Fruit fly (Drosophila melanogaster) whole organism, embryonic: ENCODE measurements around the gene lectin-37Da.

Experiments
- CG11398 ChIP-seq: fragments of 200-800 bp; sonication (Bioruptor generic); optimal IDR thresholded peaks from 2 replicates; lab custom pipeline; 2016; ENCODE audit warnings: missing biosample characterization, missing genetic modification characterization
- CG12155 ChIP-seq: fragments of 200-800 bp; sonication (Bioruptor generic); optimal IDR thresholded peaks from 3 replicates; lab custom pipeline; 2016; ENCODE audit warnings: missing biosample characterization, missing genetic modification characterization
- CG16779 ChIP-seq: fragments of 200-800 bp; sonication (Bioruptor generic); IDR thresholded peaks from 2 replicates; pipeline ENCODE4 v1.3.6; 2022; ENCODE audit warnings: missing biosample characterization, missing genetic modification characterization
- CG3847 ChIP-seq: fragments of 200-800 bp; sonication (Bioruptor generic); IDR thresholded peaks from 2 replicates; pipeline ENCODE4 v1.3.6; 2022; ENCODE audit warnings: missing biosample characterization, missing genetic modification characterization
- CG9727 ChIP-seq: fragments of 200-800 bp; sonication (Bioruptor generic); optimal IDR thresholded peaks from 3 replicates; lab custom pipeline; 2017; ENCODE audit warnings: missing biosample characterization, mild to moderate bottlenecking, missing genetic modification characterization
- Dll ChIP-seq: fragments of 200-800 bp; sonication (Bioruptor generic); IDR thresholded peaks from 4 replicates; pipeline ENCODE4 v1.3.6; 2022; ENCODE audit warnings: missing biosample characterization, missing genetic modification characterization; ENCODE audit not compliant: partially characterized antibody
- Dref ChIP-seq: fragments of 200-800 bp; sonication (Bioruptor generic); IDR thresholded peaks from 2 replicates; pipeline ENCODE4 v1.3.6; 2022; ENCODE audit warnings: missing biosample characterization, missing genetic modification characterization
- Gug ChIP-seq: fragments of 200-800 bp; sonication (Bioruptor generic); IDR thresholded peaks from 4 replicates; pipeline ENCODE4 v1.3.6; 2022; ENCODE audit warnings: missing biosample characterization, missing genetic modification characterization
- H2.0 ChIP-seq: fragments of 200-800 bp; sonication (Bioruptor generic); IDR thresholded peaks from 2 replicates; pipeline ENCODE4 v1.3.6; 2022; ENCODE audit warnings: missing biosample characterization, missing genetic modification characterization
- Hsf ChIP-seq: fragments of 200-800 bp; sonication (Bioruptor generic); optimal IDR thresholded peaks from 3 replicates; lab custom pipeline; 2016; ENCODE audit warnings: missing biosample characterization, missing genetic modification characterization
- Sry-β ChIP-seq: fragments of 200-800 bp; sonication (Bioruptor generic); optimal IDR thresholded peaks from 2 replicates; lab custom pipeline; 2018; ENCODE audit warnings: missing biosample characterization, mild to moderate bottlenecking, missing genetic modification characterization, moderate library complexity
- esg ChIP-seq: fragments of 200-800 bp; sonication (Bioruptor generic); conservative IDR thresholded peaks from 2 replicates; pipeline ENCODE4 v1.3.6; 2022; ENCODE audit warnings: missing biosample characterization, missing genetic modification characterization
- hkb ChIP-seq, 2 experiments: fragments of 200-800 bp in 1 of 2; fragments of >200 bp in 1 of 2; sonication (Bioruptor generic) in 1 of 2; IDR thresholded peaks in 1 of 2; optimal IDR thresholded peaks in 1 of 2; 2 replicates each; pipeline versions ENCODE4 v1.3.6 to Lab custom; 2017 to 2022; ENCODE audit warnings: missing biosample characterization in 1 of 2, missing genetic modification characterization in 1 of 2
- jumu ChIP-seq: fragments of 200-800 bp; sonication (Bioruptor generic); optimal IDR thresholded peaks from 3 replicates; lab custom pipeline; 2016; ENCODE audit warnings: missing biosample characterization, missing genetic modification characterization

DNA sequence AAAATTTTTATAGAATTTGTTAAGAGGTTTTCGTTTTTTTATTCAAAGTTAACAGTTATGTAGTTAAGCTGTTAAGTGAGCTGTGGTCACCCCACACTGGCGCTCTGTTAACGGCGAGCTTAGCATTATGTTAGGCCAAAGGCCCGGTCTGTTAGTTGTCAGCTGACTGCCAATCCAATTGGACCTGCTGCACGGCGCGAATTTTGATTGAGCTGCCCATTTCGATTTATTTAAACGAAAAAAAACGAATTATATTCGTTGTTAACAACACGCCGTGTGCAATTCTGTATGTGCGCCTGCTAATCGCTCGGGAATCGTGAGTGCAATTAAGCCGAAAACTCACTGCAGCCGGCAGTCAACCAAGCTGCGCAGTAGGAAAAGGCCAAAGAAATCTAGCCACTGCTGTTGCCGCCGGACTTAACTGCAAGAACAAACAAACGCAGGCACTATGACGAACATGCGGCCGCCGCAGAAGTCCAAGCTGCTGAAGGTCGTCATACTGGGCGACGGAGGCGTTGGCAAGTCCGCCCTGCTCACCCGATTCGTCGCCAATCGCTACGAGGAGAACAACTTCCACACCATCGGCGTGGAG, 14.4 kb downstream of the lectin-37Da start, which contains the start of gene Rab9:
- TF ChIP-seq Gug (GFP tag; lab: Robert Waterston, UW) (no peak), H2.0 (GFP tag; lab: Robert Waterston, UW) (no peak), esg (GFP tag; lab: Robert Waterston, UW) (no peak), Dref (GFP tag; lab: Robert Waterston, UW) (no peak), CG3847 (no peak), hkb (optimal IDR thresholded peaks at IDR 0.05; lab: Kevin White, UChicago) (no peak), hkb (GFP tag; IDR thresholded peaks at IDR 0.05; lab: Robert Waterston, UW) (no peak), Sry-β (no peak), CG9727 (GFP tag; lab: Kevin White, UChicago) (no peak), CG11398 (GFP tag; lab: Kevin White, UChicago) (no peak), jumu (GFP tag; lab: Kevin White, UChicago) (no peak), Dll (0 out of 4 replicates have a peak, but pooled peaks have one; percentile 22), CG16779 (GFP tag; lab: Robert Waterston, UW) (no peak), Hsf (GFP tag; lab: Kevin White, UChicago) (no peak), CG12155 (GFP tag; lab: Kevin White, UChicago) (no peak)
